Worm (Caenorhabditis elegans) whole organism, L4 larva: Measurements from ENCODE around the gene F13H10.9.

Experiments used
- duxl-1 ChIP-seq: sonication (generic microtip); optimal IDR thresholded peaks from 2 replicates; lab custom pipeline; 2016; ENCODE audit warnings: mild to moderate bottlenecking, missing genetic modification characterization, moderate library complexity, missing compliant biosample characterization; ENCODE audit not compliant: poor library complexity
- dve-1 ChIP-seq: sonication (generic microtip); optimal IDR thresholded peaks from 2 replicates; lab custom pipeline; 2017; ENCODE audit warnings: antibody characterized with exemption, mild to moderate bottlenecking, missing genetic modification characterization, missing compliant biosample characterization; ENCODE audit not compliant: insufficient read depth
- hlh-11 ChIP-seq: fragments of 200-800 bp; sonication (Bioruptor generic); optimal IDR thresholded peaks from 2 replicates; lab custom pipeline; 2018; ENCODE audit warnings: mild to moderate bottlenecking, missing genetic modification characterization, missing compliant biosample characterization
- nhr-237 ChIP-seq: sonication (generic microtip); optimal IDR thresholded peaks from 2 replicates; lab custom pipeline; 2017; ENCODE audit warnings: missing biosample characterization, missing genetic modification characterization

DNA sequence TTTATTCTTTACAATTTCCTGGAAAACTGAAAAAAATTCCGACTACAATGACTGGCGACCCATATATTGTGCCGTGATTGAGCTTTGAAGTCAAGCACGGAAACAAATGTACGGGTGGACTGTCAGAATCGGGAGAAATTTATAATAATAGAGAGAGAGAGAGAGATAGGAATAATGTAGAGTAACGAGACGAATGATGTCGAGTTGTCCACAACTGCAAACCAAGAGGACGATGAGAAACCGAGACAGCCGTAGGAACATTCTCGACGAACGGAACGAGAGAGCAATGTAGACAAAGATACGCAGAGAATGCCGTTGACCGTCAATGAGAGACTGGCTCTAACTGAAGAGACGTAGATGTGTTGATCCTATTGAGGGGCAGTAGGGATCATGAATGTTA, 25.8 kb downstream of the F13H10.9 start:
- TF ChIP-seq nhr-237 (tag; lab: Kevin White, UChicago): no peak
- TF ChIP-seq duxl-1 (tag; lab: Kevin White, UChicago): peak; percentile 20
- peak; percentile 97 for TF ChIP-seq dve-1 (tag; lab: Kevin White, UChicago)
- TF ChIP-seq hlh-11 (tag; lab: Kevin White, UChicago): peak; percentile 94
